Fruit fly (Drosophila melanogaster): Measurements from ENCODE around the gene PolA2.
A peak's percentile ranks its signal among the peaks of the same experiment; 100 is the strongest.

PolA2 gene

DNA sequence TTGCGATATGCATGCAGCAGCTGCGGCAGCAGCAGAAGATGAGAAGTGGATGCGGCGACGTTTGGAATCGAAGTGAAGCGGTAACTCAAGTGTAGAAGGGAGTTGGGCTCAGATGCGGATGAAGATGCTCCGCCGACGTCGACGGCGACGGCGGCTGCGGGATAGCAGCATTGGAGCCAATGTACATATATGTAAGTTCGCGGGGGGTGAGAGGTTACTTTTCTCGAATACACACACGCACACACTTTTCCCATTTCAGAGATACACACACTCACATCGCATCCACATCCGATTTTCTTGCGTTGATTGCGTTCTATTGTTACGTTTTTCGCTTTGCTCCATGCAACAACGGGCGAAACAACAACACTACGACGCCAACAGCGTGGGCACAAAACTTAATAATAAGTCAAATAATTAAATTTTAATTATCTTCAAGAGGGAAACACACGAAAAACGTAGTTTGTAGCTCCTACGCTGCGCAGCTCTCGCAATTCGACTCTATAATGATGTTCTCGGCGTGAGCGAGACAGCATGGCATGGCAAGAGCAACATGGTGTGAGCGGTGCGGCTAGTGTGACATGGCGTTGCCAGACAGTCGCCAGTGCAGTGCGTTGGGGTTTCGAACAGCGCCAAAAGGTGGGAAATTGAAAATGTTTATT is 5.9 kb downstream of the PolA2 start, which contains the start of gene CG18766:
Gene CG18766 (minus strand): TSS at position 508 of the 659 bp plus-strand sequence.
- TF ChIP-seq tx (GFP tag; optimal IDR thresholded peaks at IDR 0.05) (no peak), Atf6 (GFP tag; IDR thresholded peaks at IDR 0.05) (peak; percentile 27; the same call in 1 of the 2 replicates), CG3163 (GFP tag; optimal IDR thresholded peaks at IDR 0.05) (no peak), CG5245 (GFP tag; optimal IDR thresholded peaks at IDR 0.05) (no peak), esg (GFP tag; conservative IDR thresholded peaks at IDR 0.05) (no peak), CG13424 (tag; optimal IDR thresholded peaks at IDR 0.05) (no peak), CG11723 (GFP tag; optimal IDR thresholded peaks at IDR 0.05) (no peak), Nf-YC (tag; optimal IDR thresholded peaks at IDR 0.05) (peak; percentile 73), Hr51 (GFP tag; optimal IDR thresholded peaks at IDR 0.05) (no peak), CG18764 (GFP tag; optimal IDR thresholded peaks at IDR 0.05) (no peak), CG11085 (GFP tag; IDR thresholded peaks at IDR 0.05) (no peak), row (GFP tag; IDR thresholded peaks at IDR 0.05) (peak; percentile 55; the same call in 2 of the 3 replicates), crp (GFP tag; optimal IDR thresholded peaks at IDR 0.05) (peak in 1 of 2 experiments; percentile 20), E2f1 (GFP tag; IDR thresholded peaks at IDR 0.05) (0 out of 2 replicates have a peak, but pooled peaks have one; percentile 20), CG4282 (GFP tag; optimal IDR thresholded peaks at IDR 0.05) (no peak), CG17361 (GFP tag; IDR thresholded peaks at IDR 0.05) (peak; percentile 33; the same call in 1 of the 3 replicates), Sox100B (GFP tag; optimal IDR thresholded peaks at IDR 0.05) (no peak), Rfx (GFP tag; IDR thresholded peaks at IDR 0.05) (peak; percentile 45; the same call in 1 of the 2 replicates), Nf-YB (GFP tag; optimal IDR thresholded peaks at IDR 0.05) (no peak), Dek (tag; optimal IDR thresholded peaks at IDR 0.05) (no peak), fd96Cb (tag; optimal IDR thresholded peaks at IDR 0.05) (no peak), oc (tag; optimal IDR thresholded peaks at IDR 0.05) (no peak), dan (GFP tag; IDR thresholded peaks at IDR 0.05) (no peak), ken (GFP tag; IDR thresholded peaks at IDR 0.05) (0 out of 3 replicates have a peak, but pooled peaks have one; percentile 19), caup (GFP tag; optimal IDR thresholded peaks at IDR 0.05; ENCODE audit: severe bottlenecking) (no peak), HLHmδ (GFP tag; optimal IDR thresholded peaks at IDR 0.05) (peak; percentile 65), sisA (GFP tag; IDR thresholded peaks at IDR 0.05) (no peak), CG1024 (GFP tag; IDR thresholded peaks at IDR 0.05) (no peak; the same call in 1 of the 2 replicates), bowl (GFP tag; IDR thresholded peaks at IDR 0.05) (no peak), croc (GFP tag; conservative IDR thresholded peaks at IDR 0.05) (no peak), Eip74EF (GFP tag; optimal IDR thresholded peaks at IDR 0.05) (no peak), CG12299 (tag; optimal IDR thresholded peaks at IDR 0.05) (no peak), trh (GFP tag; optimal IDR thresholded peaks at IDR 0.05) (no peak), CG6791 (GFP tag; IDR thresholded peaks at IDR 0.05; ENCODE audit: partially characterized antibody) (peak; percentile 28; the same call in 1 of the 3 replicates), Blimp-1 (GFP tag; optimal IDR thresholded peaks at IDR 0.05) (no peak), CG10565 (GFP tag; optimal IDR thresholded peaks at IDR 0.05) (no peak), Opbp (GFP tag; IDR thresholded peaks at IDR 0.05; ENCODE audit: partially characterized antibody) (peak; percentile 49; the same call in 2 of the 3 replicates), CG1832 (GFP tag; optimal IDR thresholded peaks at IDR 0.05) (peak; percentile 98), repo (GFP tag; optimal IDR thresholded peaks at IDR 0.05) (peak; percentile 9), Med (GFP tag) (peak; percentile 90), exex (tag; optimal IDR thresholded peaks at IDR 0.05) (peak; percentile 30), CG9817 (tag; optimal IDR thresholded peaks at IDR 0.05) (no peak), abd-A (tag; optimal IDR thresholded peaks at IDR 0.05) (peak; percentile 63), cwo (GFP tag; optimal IDR thresholded peaks at IDR 0.05) (no peak), CG2712 (tag; optimal IDR thresholded peaks at IDR 0.05) (no peak), gsb (GFP tag; IDR thresholded peaks at IDR 0.05) (no peak), lmd (GFP tag; IDR thresholded peaks at IDR 0.05) (peak; percentile 34; the same call in 1 of the 2 replicates), CG18262 (tag; optimal IDR thresholded peaks at IDR 0.05) (no peak)

Data from whole organism, embryonic.